Worm (Caenorhabditis elegans) whole organism, early embryonic: ENCODE data around the gene lgc-48.

Experiments used
- B0310.2 ChIP-seq: sonication (generic microtip); optimal IDR thresholded peaks from 2 replicates; lab custom pipeline; 2016; ENCODE audit warnings: mild to moderate bottlenecking, missing genetic modification characterization, missing compliant biosample characterization
- F13C5.2 ChIP-seq: sonication (generic microtip); optimal IDR thresholded peaks from 2 replicates; lab custom pipeline; 2017; ENCODE audit warnings: mild to moderate bottlenecking, missing genetic modification characterization, inconsistent platforms, missing compliant biosample characterization
- aly-1 ChIP-seq: sonication (generic microtip); optimal IDR thresholded peaks from 2 replicates; lab custom pipeline; 2016; ENCODE audit warnings: missing genetic modification characterization, missing compliant biosample characterization
- ama-1 ChIP-seq: fragments of 150-350 bp; optimal IDR thresholded peaks from 2 replicates; lab custom pipeline; 2014
- ceh-13 ChIP-seq: fragments of 200-800 bp; sonication (Bioruptor generic); optimal IDR thresholded peaks from 2 replicates; lab custom pipeline; 2018; ENCODE audit warnings: mild to moderate bottlenecking, missing genetic modification characterization, missing compliant biosample characterization
- ceh-36 ChIP-seq: sonication (generic microtip); optimal IDR thresholded peaks from 2 replicates; lab custom pipeline; 2016; ENCODE audit warnings: missing genetic modification characterization, inconsistent platforms, missing compliant biosample characterization
- ets-7 ChIP-seq: sonication (generic microtip); optimal IDR thresholded peaks from 2 replicates; lab custom pipeline; 2016; ENCODE audit warnings: missing genotype, missing genetic modification characterization, missing compliant biosample characterization
- flt-1 ChIP-seq: fragments of 200-800 bp; sonication (Bioruptor generic); IDR thresholded peaks from 2 replicates; pipeline ENCODE4 v1.3.6; 2022; ENCODE audit warnings: missing genetic modification characterization, missing compliant biosample characterization
- hmbx-1 ChIP-seq: sonication (generic microtip); optimal IDR thresholded peaks from 2 replicates; lab custom pipeline; 2016; ENCODE audit warnings: mild to moderate bottlenecking, missing genetic modification characterization, missing compliant biosample characterization
- hmg-4 ChIP-seq: fragments of 200-800 bp; sonication (Bioruptor generic); optimal IDR thresholded peaks from 2 replicates; lab custom pipeline; 2018; ENCODE audit warnings: mild to moderate bottlenecking, missing genetic modification characterization, missing compliant biosample characterization
- hnd-1 ChIP-seq: sonication (generic microtip); optimal IDR thresholded peaks from 2 replicates; lab custom pipeline; 2016; ENCODE audit warnings: missing genetic modification characterization, missing compliant biosample characterization
- pes-1 ChIP-seq: fragments of 200-800 bp; sonication (Bioruptor generic); IDR thresholded peaks from 2 replicates; pipeline ENCODE4 v1.3.6; 2022; ENCODE audit warnings: missing genetic modification reagents, missing genetic modification characterization, missing compliant biosample characterization
- scrt-1 ChIP-seq: fragments of 200-800 bp; sonication (Bioruptor generic); IDR thresholded peaks from 2 replicates; pipeline ENCODE4 v1.3.6; 2022; ENCODE audit warnings: missing genetic modification characterization, missing compliant biosample characterization
- sea-1 ChIP-seq: fragments of 200-800 bp; sonication (Bioruptor generic); conservative IDR thresholded peaks from 2 replicates; pipeline ENCODE4 v1.3.6; 2022; ENCODE audit warnings: missing genetic modification characterization, missing compliant biosample characterization
- tbx-11 ChIP-seq: fragments of 200-800 bp; sonication (Bioruptor generic); IDR thresholded peaks from 2 replicates; pipeline ENCODE4 v1.3.6; 2022; ENCODE audit warnings: missing genetic modification characterization, missing compliant biosample characterization
- tbx-37 ChIP-seq: fragments of 200-800 bp; sonication (Bioruptor generic); conservative IDR thresholded peaks from 2 replicates; pipeline ENCODE4 v1.3.6; 2022; ENCODE audit warnings: missing genetic modification reagents, missing genetic modification characterization, missing compliant biosample characterization
- tra-4 ChIP-seq: sonication (generic microtip); optimal IDR thresholded peaks from 2 replicates; lab custom pipeline; 2017; ENCODE audit warnings: missing genetic modification characterization, missing compliant biosample characterization

Gene lgc-48

DNA sequence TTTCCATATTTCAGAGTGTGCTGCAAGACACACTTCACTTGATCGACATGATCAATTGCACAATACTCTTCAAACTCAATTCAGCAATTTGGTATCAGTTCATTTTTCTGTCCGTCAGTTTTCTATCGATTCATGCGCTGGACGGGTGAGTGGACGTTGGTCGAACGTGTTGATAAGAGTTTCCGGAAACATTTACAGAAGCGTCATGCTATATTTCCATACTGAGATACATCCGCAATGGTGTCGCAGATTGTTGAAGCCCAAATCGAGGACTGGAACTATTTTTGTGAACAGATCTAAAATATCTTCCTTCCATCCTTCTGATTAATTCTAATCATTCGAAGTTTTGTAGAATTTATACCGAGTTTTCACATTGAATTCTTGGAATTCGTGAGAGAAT lies 29.6 kb downstream of the lgc-48 start:
- TF ChIP-seq ceh-13 (GFP tag; lab: Kevin White, UChicago) (no peak), tbx-37 (GFP tag; lab: Robert Waterston, UW) (no peak), ama-1 (no peak), scrt-1 (GFP tag; lab: Robert Waterston, UW) (no peak), flt-1 (GFP tag; lab: Robert Waterston, UW) (no peak), tra-4 (tag; lab: Kevin White, UChicago) (no peak), pes-1 (GFP tag; lab: Robert Waterston, UW) (no peak), ceh-36 (tag; lab: Kevin White, UChicago) (no peak), tbx-11 (GFP tag; lab: Robert Waterston, UW) (no peak), B0310.2 (no peak), F13C5.2 (tag; lab: Kevin White, UChicago) (no peak), ets-7 (tag; lab: Kevin White, UChicago) (no peak), hmg-4 (GFP tag; lab: Kevin White, UChicago) (no peak)

DNA sequence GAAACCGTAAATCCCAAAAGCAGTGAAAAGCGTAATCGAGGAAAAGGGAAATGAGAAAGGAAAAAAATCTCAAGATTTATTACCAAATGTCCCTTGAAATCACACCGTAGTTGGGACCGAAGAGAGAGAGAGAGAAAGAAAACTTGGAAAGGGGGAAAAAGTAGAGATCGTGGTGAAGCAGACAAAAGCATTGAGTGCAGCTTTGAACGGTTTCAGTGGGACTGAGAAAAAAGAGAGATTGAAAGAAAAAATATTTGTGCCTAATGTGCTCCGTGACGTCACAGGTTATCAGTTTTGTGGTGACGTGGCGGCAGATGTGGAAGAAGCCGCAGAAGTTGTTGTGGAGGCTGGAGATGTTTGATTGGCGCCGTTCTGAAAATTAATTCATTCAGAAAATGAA lies 30.2 kb downstream of the lgc-48 start:
- no peak for TF ChIP-seq sea-1 (GFP tag; lab: Robert Waterston, UW)
- TF ChIP-seq tra-4 (tag; lab: Kevin White, UChicago) = no peak
- no peak for TF ChIP-seq tbx-11 (GFP tag; lab: Robert Waterston, UW)
- TF ChIP-seq hnd-1 (tag; lab: Kevin White, UChicago) = no peak
- no peak for TF ChIP-seq B0310.2
- TF ChIP-seq aly-1 (tag; lab: Kevin White, UChicago) = no peak
- TF ChIP-seq ceh-13 (GFP tag; lab: Kevin White, UChicago) = no peak
- no peak for TF ChIP-seq pes-1 (GFP tag; lab: Robert Waterston, UW)
- no peak for TF ChIP-seq ama-1
- no peak for TF ChIP-seq hmg-4 (GFP tag; lab: Kevin White, UChicago)
- TF ChIP-seq hmbx-1 (tag; lab: Kevin White, UChicago) = no peak
- TF ChIP-seq flt-1 (GFP tag; lab: Robert Waterston, UW) = no peak
- no peak for TF ChIP-seq ceh-36 (tag; lab: Kevin White, UChicago)
- no peak for TF ChIP-seq F13C5.2 (tag; lab: Kevin White, UChicago)
- no peak for TF ChIP-seq ets-7 (tag; lab: Kevin White, UChicago)
- TF ChIP-seq tbx-37 (GFP tag; lab: Robert Waterston, UW) = no peak
- TF ChIP-seq scrt-1 (GFP tag; lab: Robert Waterston, UW) = no peak

ce11 chrV:13371336-13371735 lies 31.3 kb downstream of the lgc-48 start:
- TF ChIP-seq ceh-13 (GFP tag; lab: Kevin White, UChicago) (no peak), pes-1 (GFP tag; lab: Robert Waterston, UW) (no peak), F13C5.2 (tag; lab: Kevin White, UChicago) (no peak), sea-1 (GFP tag; lab: Robert Waterston, UW) (no peak), aly-1 (tag; lab: Kevin White, UChicago) (no peak), hmg-4 (GFP tag; lab: Kevin White, UChicago) (no peak)

- TF ChIP-seq tbx-11 (GFP tag; lab: Robert Waterston, UW) (no peak), hmbx-1 (tag; lab: Kevin White, UChicago) (no peak), ets-7 (tag; lab: Kevin White, UChicago) (no peak), ceh-36 (tag; lab: Kevin White, UChicago) (no peak), hnd-1 (tag; lab: Kevin White, UChicago) (no peak), hmg-4 (GFP tag; lab: Kevin White, UChicago) (no peak), B0310.2 (no peak), pes-1 (GFP tag; lab: Robert Waterston, UW) (no peak), F13C5.2 (tag; lab: Kevin White, UChicago) (no peak), flt-1 (GFP tag; lab: Robert Waterston, UW) (no peak)
Measured at ce11 chrV:13372821-13373220, 32.8 kb downstream of the lgc-48 start.

- TF ChIP-seq B0310.2 = no peak
Measured at ce11 chrV:13373643-13374042, 33.6 kb downstream of the lgc-48 start.

ce11 chrV:13374532-13374931 lies 34.5 kb downstream of the lgc-48 start:
- TF ChIP-seq F13C5.2 (tag; lab: Kevin White, UChicago) = no peak
- TF ChIP-seq tbx-11 (GFP tag; lab: Robert Waterston, UW) = no peak
- no peak for TF ChIP-seq hmbx-1 (tag; lab: Kevin White, UChicago)
- TF ChIP-seq hmg-4 (GFP tag; lab: Kevin White, UChicago) = peak; percentile 26
- no peak for TF ChIP-seq flt-1 (GFP tag; lab: Robert Waterston, UW)
- no peak for TF ChIP-seq ceh-36 (tag; lab: Kevin White, UChicago)
- TF ChIP-seq hnd-1 (tag; lab: Kevin White, UChicago) = no peak
- TF ChIP-seq ceh-13 (GFP tag; lab: Kevin White, UChicago) = no peak
- TF ChIP-seq B0310.2 = peak; percentile 21
- TF ChIP-seq ets-7 (tag; lab: Kevin White, UChicago) = no peak
- no peak for TF ChIP-seq tbx-37 (GFP tag; lab: Robert Waterston, UW)
- TF ChIP-seq aly-1 (tag; lab: Kevin White, UChicago) = no peak
- no peak for TF ChIP-seq sea-1 (GFP tag; lab: Robert Waterston, UW)
- TF ChIP-seq scrt-1 (GFP tag; lab: Robert Waterston, UW) = no peak
- no peak for TF ChIP-seq tra-4 (tag; lab: Kevin White, UChicago)

- no peak for TF ChIP-seq tbx-37 (GFP tag; lab: Robert Waterston, UW)
- no peak for TF ChIP-seq ama-1
- no peak for TF ChIP-seq ceh-36 (tag; lab: Kevin White, UChicago)
- TF ChIP-seq scrt-1 (GFP tag; lab: Robert Waterston, UW) = no peak
- TF ChIP-seq hmbx-1 (tag; lab: Kevin White, UChicago) = no peak
- TF ChIP-seq aly-1 (tag; lab: Kevin White, UChicago) = no peak
- no peak for TF ChIP-seq B0310.2
- TF ChIP-seq pes-1 (GFP tag; lab: Robert Waterston, UW) = no peak
Measured at ce11 chrV:13375861-13376260, 35.8 kb downstream of the lgc-48 start.
